Fruit fly (Drosophila melanogaster) whole organism, embryonic: ENCODE data around the gene CG6345.

Experiments used
- B-H1 ChIP-seq: fragments of 200-800 bp; sonication (Bioruptor generic); IDR thresholded peaks from 3 replicates; pipeline ENCODE4 v1.3.6; 2022; ENCODE audit warnings: missing biosample characterization, missing genetic modification characterization
- CG10543 ChIP-seq: fragments of 200-800 bp; sonication (Bioruptor generic); optimal IDR thresholded peaks from 3 replicates; lab custom pipeline; 2017; ENCODE audit warnings: missing biosample characterization, mild to moderate bottlenecking, missing genetic modification characterization, moderate library complexity
- CG11085 ChIP-seq: fragments of 200-800 bp; sonication (Bioruptor generic); IDR thresholded peaks from 2 replicates; pipeline ENCODE4 v1.3.6; 2022; ENCODE audit warnings: missing biosample characterization, missing genetic modification characterization
- CG11504 ChIP-seq: fragments of 200-800 bp; sonication (Bioruptor generic); optimal IDR thresholded peaks from 3 replicates; lab custom pipeline; 2019; ENCODE audit warnings: missing biosample characterization, mild to moderate bottlenecking, missing genetic modification characterization, moderate library complexity
- CG11695 ChIP-seq: fragments of 200-800 bp; sonication (Bioruptor generic); IDR thresholded peaks from 3 replicates; pipeline ENCODE4 v1.3.6; 2022; ENCODE audit warnings: missing biosample characterization, missing genetic modification characterization
- CG12744 ChIP-seq: fragments of 200-800 bp; sonication (Bioruptor generic); optimal IDR thresholded peaks from 2 replicates; lab custom pipeline; 2016; ENCODE audit warnings: missing biosample characterization, missing genetic modification characterization
- CG15601 ChIP-seq: fragments of 200-800 bp; sonication (Bioruptor generic); optimal IDR thresholded peaks from 3 replicates; lab custom pipeline; 2019; ENCODE audit warnings: missing biosample characterization, mild to moderate bottlenecking, missing genetic modification characterization, moderate library complexity
- CG1647 ChIP-seq: fragments of 200-800 bp; sonication (Bioruptor generic); optimal IDR thresholded peaks from 3 replicates; lab custom pipeline; 2016; ENCODE audit warnings: missing biosample characterization, missing genetic modification characterization
- CG16779 ChIP-seq: fragments of 200-800 bp; sonication (Bioruptor generic); IDR thresholded peaks from 2 replicates; pipeline ENCODE4 v1.3.6; 2022; ENCODE audit warnings: missing biosample characterization, missing genetic modification characterization
- CG30020 ChIP-seq: fragments of 200-800 bp; optimal IDR thresholded peaks from 2 replicates; lab custom pipeline; 2019; ENCODE audit warnings: missing biosample characterization, mild to moderate bottlenecking, missing genetic modification characterization, moderate library complexity
- CG31224 ChIP-seq: fragments of 200-800 bp; sonication (Bioruptor generic); IDR thresholded peaks from 2 replicates; pipeline ENCODE4 v1.3.6; 2022; ENCODE audit warnings: missing biosample characterization, missing genetic modification characterization
- CG31441 ChIP-seq: fragments of 200-800 bp; sonication (Bioruptor generic); IDR thresholded peaks from 2 replicates; pipeline ENCODE4 v1.3.6; 2022; ENCODE audit warnings: missing biosample characterization, missing genetic modification characterization
- CG32532 ChIP-seq: fragments of 200-800 bp; sonication (Bioruptor generic); IDR thresholded peaks from 2 replicates; pipeline ENCODE4 v1.3.6; 2022; ENCODE audit warnings: missing biosample characterization, missing genetic modification characterization
- CG3281 ChIP-seq: fragments of 200-800 bp; sonication (Bioruptor generic); optimal IDR thresholded peaks from 3 replicates; lab custom pipeline; 2017; ENCODE audit warnings: missing biosample characterization, mild to moderate bottlenecking, missing genetic modification characterization
- CG3838 ChIP-seq: fragments of 200-800 bp; sonication (Bioruptor generic); optimal IDR thresholded peaks from 3 replicates; lab custom pipeline; 2016; ENCODE audit warnings: missing biosample characterization, missing genetic modification characterization
- CG4360 ChIP-seq: fragments of 200-800 bp; sonication (Bioruptor generic); IDR thresholded peaks from 2 replicates; pipeline ENCODE4 v1.3.6; 2022; ENCODE audit warnings: missing biosample characterization, missing genetic modification characterization
- CG4404 ChIP-seq: fragments of 200-800 bp; sonication (Bioruptor generic); IDR thresholded peaks from 2 replicates; pipeline ENCODE4 v1.3.6; 2022; ENCODE audit warnings: missing biosample characterization, missing genetic modification characterization
- CG7987 ChIP-seq: fragments of 200-800 bp; sonication (Bioruptor generic); optimal IDR thresholded peaks from 2 replicates; lab custom pipeline; 2018; ENCODE audit warnings: missing biosample characterization, mild to moderate bottlenecking, missing genetic modification characterization, moderate library complexity
- CoRest ChIP-seq: fragments of 200-800 bp; sonication (Bioruptor generic); optimal IDR thresholded peaks from 3 replicates; lab custom pipeline; 2018; ENCODE audit warnings: missing biosample characterization, mild to moderate bottlenecking, missing genetic modification characterization, moderate library complexity
- CrebB ChIP-seq: fragments of 200-800 bp; sonication (Bioruptor generic); optimal IDR thresholded peaks from 3 replicates; lab custom pipeline; 2018; ENCODE audit warnings: missing biosample characterization, mild to moderate bottlenecking, missing genetic modification characterization
- Dll ChIP-seq: fragments of 200-800 bp; sonication (Bioruptor generic); IDR thresholded peaks from 4 replicates; pipeline ENCODE4 v1.3.6; 2022; ENCODE audit warnings: missing biosample characterization, missing genetic modification characterization; ENCODE audit not compliant: partially characterized antibody
- Drgx ChIP-seq: fragments of 200-800 bp; sonication (Bioruptor generic); IDR thresholded peaks from 2 replicates; pipeline ENCODE4 v1.3.6; 2022; ENCODE audit warnings: missing biosample characterization, missing genetic modification characterization
- E2f2 ChIP-seq: fragments of 200-800 bp; sonication (Bioruptor generic); IDR thresholded peaks from 2 replicates; pipeline ENCODE4 v1.3.6; 2022; ENCODE audit warnings: missing biosample characterization, missing genetic modification characterization
- Gsc ChIP-seq: fragments of 200-800 bp; sonication (Bioruptor generic); IDR thresholded peaks from 2 replicates; pipeline ENCODE4 v1.3.6; 2022; ENCODE audit warnings: missing biosample characterization, missing genetic modification characterization
- HHEX ChIP-seq: fragments of 200-800 bp; sonication (Bioruptor generic); optimal IDR thresholded peaks from 3 replicates; lab custom pipeline; 2017; ENCODE audit warnings: missing biosample characterization, mild to moderate bottlenecking, missing genetic modification characterization, missing genetic modification reagents
- HLHmδ ChIP-seq: fragments of 200-800 bp; sonication (Bioruptor generic); optimal IDR thresholded peaks from 2 replicates; lab custom pipeline; 2018; ENCODE audit warnings: missing biosample characterization, mild to moderate bottlenecking, missing genetic modification characterization, moderate library complexity
- Lim3 ChIP-seq: fragments of 200-800 bp; sonication (Bioruptor generic); IDR thresholded peaks from 2 replicates; pipeline ENCODE4 v1.3.6; 2022; ENCODE audit warnings: missing biosample characterization, missing genetic modification characterization
- Lpt ChIP-seq: fragments of >200 bp; optimal IDR thresholded peaks from 2 replicates; lab custom pipeline; 2018; ENCODE audit warnings: missing biosample characterization, missing genetic modification characterization
- MTF-1 ChIP-seq: fragments of 200-800 bp; sonication (Bioruptor generic); optimal IDR thresholded peaks from 2 replicates; lab custom pipeline; 2018; ENCODE audit warnings: missing biosample characterization, mild to moderate bottlenecking, missing genetic modification characterization, borderline replicate concordance
- Med ChIP-seq: fragments of 200-800 bp; sonication (Bioruptor generic); peaks from one replicate; lab custom pipeline; 2016; ENCODE audit warnings: missing biosample characterization, missing genetic modification characterization, mild to moderate bottlenecking, inconsistent platforms, moderate library complexity
- Taf1 ChIP-seq: fragments of 200-800 bp; sonication (Bioruptor generic); IDR thresholded peaks from 2 replicates; pipeline ENCODE4 v1.3.6; 2022; ENCODE audit warnings: missing biosample characterization, missing genetic modification characterization
- bsh ChIP-seq, 2 experiments: fragments of 200-800 bp; sonication (Bioruptor generic); optimal IDR thresholded peaks; 2 replicates each; lab custom pipeline; 2017 to 2018; ENCODE audit warnings: mild to moderate bottlenecking in 2 of 2, missing biosample characterization in 2 of 2, missing genetic modification characterization in 2 of 2, moderate library complexity in 1 of 2
- chm ChIP-seq: fragments of 200-800 bp; sonication (Bioruptor generic); IDR thresholded peaks from 2 replicates; pipeline ENCODE4 v1.3.6; 2022; ENCODE audit warnings: missing biosample characterization, missing genetic modification characterization
- croc ChIP-seq: fragments of 200-800 bp; sonication (Bioruptor generic); conservative IDR thresholded peaks from 3 replicates; pipeline ENCODE4 v1.3.6; 2022; ENCODE audit warnings: missing biosample characterization, missing genetic modification characterization
- da ChIP-seq: fragments of 200-800 bp; sonication (Bioruptor generic); optimal IDR thresholded peaks from 2 replicates; lab custom pipeline; 2016; ENCODE audit warnings: missing biosample characterization, missing genetic modification characterization
- gce ChIP-seq: fragments of 200-800 bp; sonication (Bioruptor generic); IDR thresholded peaks from 3 replicates; pipeline ENCODE4 v1.3.6; 2022; ENCODE audit warnings: missing biosample characterization, missing genetic modification characterization
- gcm2 ChIP-seq: fragments of 200-800 bp; sonication (Bioruptor generic); optimal IDR thresholded peaks from 2 replicates; lab custom pipeline; 2016; ENCODE audit warnings: missing biosample characterization, missing genetic modification characterization
- gem ChIP-seq: fragments of 200-800 bp; sonication (Bioruptor generic); optimal IDR thresholded peaks from 2 replicates; lab custom pipeline; 2019; ENCODE audit warnings: missing biosample characterization, mild to moderate bottlenecking, missing genetic modification characterization, moderate library complexity
- gro ChIP-seq: fragments of 200-800 bp; sonication (Bioruptor generic); optimal IDR thresholded peaks from 2 replicates; lab custom pipeline; 2016; ENCODE audit warnings: missing biosample characterization, missing genetic modification characterization
- h ChIP-seq: fragments of >200 bp; optimal IDR thresholded peaks from 2 replicates; lab custom pipeline; 2017
- hkb ChIP-seq, 2 experiments: fragments of 200-800 bp in 1 of 2; fragments of >200 bp in 1 of 2; sonication (Bioruptor generic) in 1 of 2; IDR thresholded peaks in 1 of 2; optimal IDR thresholded peaks in 1 of 2; 2 replicates each; pipeline versions ENCODE4 v1.3.6 to Lab custom; 2017 to 2022; ENCODE audit warnings: missing biosample characterization in 1 of 2, missing genetic modification characterization in 1 of 2
- kah ChIP-seq: fragments of 200-800 bp; sonication (Bioruptor generic); optimal IDR thresholded peaks from 2 replicates; lab custom pipeline; 2018; ENCODE audit warnings: missing biosample characterization, mild to moderate bottlenecking, missing genetic modification characterization
- luna ChIP-seq: fragments of 200-800 bp; sonication (Bioruptor generic); optimal IDR thresholded peaks from 2 replicates; lab custom pipeline; 2016; ENCODE audit warnings: missing biosample characterization, missing genetic modification characterization
- pita ChIP-seq: fragments of 200-800 bp; sonication (Bioruptor generic); optimal IDR thresholded peaks from 2 replicates; lab custom pipeline; 2017; ENCODE audit warnings: missing biosample characterization, mild to moderate bottlenecking, missing genetic modification characterization
- pnt ChIP-seq: fragments of 200-800 bp; sonication (Bioruptor generic); optimal IDR thresholded peaks from 3 replicates; lab custom pipeline; 2016; ENCODE audit warnings: missing biosample characterization, missing genetic modification characterization
- pum ChIP-seq: fragments of 200-800 bp; sonication (Bioruptor generic); optimal IDR thresholded peaks from 2 replicates; lab custom pipeline; 2016; ENCODE audit warnings: missing biosample characterization, missing genetic modification characterization
- sens-2 ChIP-seq: fragments of 200-800 bp; sonication (Bioruptor generic); IDR thresholded peaks from 2 replicates; pipeline ENCODE4 v1.3.6; 2022; ENCODE audit warnings: missing biosample characterization, missing genetic modification characterization
- tap ChIP-seq: fragments of 200-800 bp; optimal IDR thresholded peaks from 3 replicates; lab custom pipeline; 2019; ENCODE audit warnings: missing biosample characterization, mild to moderate bottlenecking, missing genetic modification characterization, moderate library complexity
- toy ChIP-seq: fragments of 200-800 bp; sonication (Bioruptor generic); IDR thresholded peaks from 2 replicates; pipeline ENCODE4 v1.3.6; 2022; ENCODE audit warnings: missing biosample characterization, missing genetic modification characterization
- yki ChIP-seq: fragments of >200 bp; optimal IDR thresholded peaks from 3 replicates; lab custom pipeline; 2018

Gene CG6345

DNA sequence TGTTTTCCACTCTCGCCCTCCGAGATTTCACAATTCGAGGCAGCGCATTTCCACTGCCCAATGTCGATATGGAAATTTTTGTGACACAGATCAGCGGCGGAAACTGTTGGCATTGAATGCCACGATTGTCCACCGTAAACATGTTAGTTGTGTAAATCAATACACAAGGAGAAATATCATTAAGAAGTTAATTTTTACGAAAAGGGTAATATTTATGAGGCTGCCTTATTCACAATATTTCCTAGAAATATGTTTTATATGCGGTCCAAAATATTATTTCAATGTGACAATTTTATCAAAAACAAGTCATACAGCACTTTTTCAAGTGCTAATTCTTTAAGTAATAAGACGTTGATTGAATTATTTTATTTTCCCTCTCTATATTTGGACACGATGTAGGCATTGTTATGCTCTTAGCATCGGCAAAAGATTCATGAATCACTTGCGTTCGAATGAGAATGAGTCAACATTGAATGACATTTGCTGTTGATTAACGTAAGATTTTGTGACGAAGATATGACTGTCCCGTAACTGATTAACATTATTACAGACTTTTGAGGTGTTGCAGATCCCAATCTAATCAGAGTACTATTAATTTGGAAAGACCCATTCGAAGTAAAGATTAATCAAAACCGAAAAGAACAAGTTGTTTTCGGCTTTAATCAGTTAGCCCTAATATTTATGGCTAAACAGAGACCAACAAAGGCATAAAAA, 22.0 kb downstream of the CG6345 start (continued):
- TF ChIP-seq Lpt (GFP tag; lab: Kevin White, UChicago): no peak
- peak; percentile 83; the same call in 1 of the 3 replicates for TF ChIP-seq gce (GFP tag; lab: Robert Waterston, UW)
- TF ChIP-seq bsh (GFP tag; optimal IDR thresholded peaks at IDR 0.05; lab: Kevin White, UChicago): peak in 1 of 2 experiments; percentile 83
- peak; percentile 83 for TF ChIP-seq CG31441 (GFP tag; lab: Robert Waterston, UW)
- peak; percentile 71 for TF ChIP-seq CG3838 (GFP tag; lab: Kevin White, UChicago)
- TF ChIP-seq B-H1: peak; percentile 84
- peak; percentile 63; the same call in 1 of the 2 replicates for TF ChIP-seq Lim3 (GFP tag; lab: Robert Waterston, UW)
- TF ChIP-seq luna (GFP tag; lab: Kevin White, UChicago): peak; percentile 75
- TF ChIP-seq yki (lab: Kevin White, UChicago): no peak
- TF ChIP-seq da: peak; percentile 24
- TF ChIP-seq Drgx: no peak
- no peak for TF ChIP-seq HLHmδ (GFP tag; lab: Kevin White, UChicago)
- no peak; the same call in 1 of the 2 replicates for TF ChIP-seq CG4404
- peak; percentile 66 for TF ChIP-seq HHEX (GFP tag; lab: Kevin White, UChicago)
- no peak for TF ChIP-seq CG4360 (GFP tag; lab: Robert Waterston, UW)
- peak; percentile 58 for TF ChIP-seq pum (GFP tag; lab: Kevin White, UChicago)
- TF ChIP-seq CG11695 (GFP tag; lab: Robert Waterston, UW): peak; percentile 87
- peak; percentile 86 for TF ChIP-seq CG11504
- peak; percentile 84 for TF ChIP-seq gem (tag; lab: Kevin White, UChicago)
- TF ChIP-seq h (lab: Kevin White, UChicago): no peak
- TF ChIP-seq CG30020 (tag; lab: Kevin White, UChicago): no peak
- TF ChIP-seq gro (GFP tag; lab: Kevin White, UChicago): peak; percentile 35
- peak; percentile 75; the same call in 1 of the 2 replicates for TF ChIP-seq CG32532 (GFP tag; lab: Robert Waterston, UW)
- peak; percentile 26; the same call in 1 of the 3 replicates for TF ChIP-seq croc (GFP tag; lab: Robert Waterston, UW)
- peak; percentile 61 for TF ChIP-seq sens-2 (GFP tag; lab: Robert Waterston, UW)
- TF ChIP-seq pnt (GFP tag; lab: Kevin White, UChicago): peak; percentile 64
- peak; percentile 70 for TF ChIP-seq E2f2 (GFP tag; lab: Robert Waterston, UW)
- peak; percentile 81 for TF ChIP-seq tap (tag; lab: Kevin White, UChicago)
- peak; percentile 42 for TF ChIP-seq kah
- peak; percentile 81 for TF ChIP-seq CrebB (tag; lab: Kevin White, UChicago)
- TF ChIP-seq Med (GFP tag; lab: Kevin White, UChicago): peak; percentile 93
- TF ChIP-seq toy (GFP tag; lab: Robert Waterston, UW): 0 out of 2 replicates have a peak, but pooled peaks have one; percentile 51
- peak; percentile 56 for TF ChIP-seq CG15601 (tag; lab: Kevin White, UChicago)
- TF ChIP-seq CG16779 (GFP tag; lab: Robert Waterston, UW): peak; percentile 16; the same call in 1 of the 2 replicates
- TF ChIP-seq CG10543 (GFP tag; lab: Kevin White, UChicago): peak; percentile 84
- TF ChIP-seq CG31224: peak; percentile 68
- peak; percentile 86 for TF ChIP-seq CG12744
- no peak for TF ChIP-seq CG7987 (GFP tag; lab: Kevin White, UChicago)
- TF ChIP-seq hkb (optimal IDR thresholded peaks at IDR 0.05; lab: Kevin White, UChicago): no peak
- TF ChIP-seq hkb (GFP tag; IDR thresholded peaks at IDR 0.05; lab: Robert Waterston, UW): peak; percentile 92
- peak; percentile 67; the same call in 1 of the 2 replicates for TF ChIP-seq chm
- no peak for TF ChIP-seq Gsc (GFP tag; lab: Robert Waterston, UW)
- TF ChIP-seq Taf1 (GFP tag; lab: Robert Waterston, UW): peak; percentile 68
- peak; percentile 54; the same call in 1 of the 2 replicates for TF ChIP-seq CG11085 (GFP tag; lab: Robert Waterston, UW)
- TF ChIP-seq CG3281 (GFP tag; lab: Kevin White, UChicago): peak; percentile 38
- peak; percentile 34 for TF ChIP-seq MTF-1 (GFP tag; lab: Kevin White, UChicago)
- peak; percentile 52 for TF ChIP-seq CG1647 (GFP tag; lab: Kevin White, UChicago)
- TF ChIP-seq gcm2 (GFP tag; lab: Kevin White, UChicago): peak; percentile 43
- no peak for TF ChIP-seq pita
- no peak for TF ChIP-seq Dll (GFP tag; lab: Robert Waterston, UW)
- TF ChIP-seq CoRest (tag; lab: Kevin White, UChicago): peak; percentile 88
